Fruit fly (Drosophila melanogaster) S2 (cell line): Measurements from ENCODE around the gene aph-1.

Experiments
- CG8478 ChIP-seq: fragments of >200 bp; optimal IDR thresholded peaks from 2 replicates; lab custom pipeline; 2018
- CTCF ChIP-seq, 2 experiments: fragments of >200 bp; optimal IDR thresholded peaks; 2 replicates each; lab custom pipeline; 2018

- TF ChIP-seq CG8478 (lab: Kevin White, UChicago): no peak
- TF ChIP-seq CTCF (optimal IDR thresholded peaks at IDR 0.05; lab: Kevin White, UChicago): no peak
Observed at dm6 chr2L:2723100-2723499, 42.9 kb upstream of the aph-1 start.
